Fruit fly (Drosophila melanogaster) Kc167 (cell line): ENCODE results near the gene LManI.

Experiments used
- Myc ChIP-seq: fragments of >200 bp; optimal IDR thresholded peaks from 2 replicates; lab custom pipeline; 2017; ENCODE audit warnings: missing external identifiers
- Sin3A ChIP-seq: fragments of >200 bp; optimal IDR thresholded peaks from 2 replicates; lab custom pipeline; 2018; ENCODE audit warnings: missing external identifiers
- h ChIP-seq: fragments of >200 bp; optimal IDR thresholded peaks from 3 replicates; lab custom pipeline; 2018; ENCODE audit warnings: missing external identifiers
- insv ChIP-seq: fragments of >200 bp; optimal IDR thresholded peaks from 3 replicates; lab custom pipeline; 2018; ENCODE audit warnings: missing external identifiers
- psq ChIP-seq: fragments of >200 bp; optimal IDR thresholded peaks from 2 replicates; lab custom pipeline; 2017; ENCODE audit warnings: missing external identifiers
- ttk ChIP-seq: sonication (Bioruptor generic); optimal IDR thresholded peaks from 2 replicates; lab custom pipeline; 2017; ENCODE audit warnings: missing external identifiers

The LManI gene

DNA sequence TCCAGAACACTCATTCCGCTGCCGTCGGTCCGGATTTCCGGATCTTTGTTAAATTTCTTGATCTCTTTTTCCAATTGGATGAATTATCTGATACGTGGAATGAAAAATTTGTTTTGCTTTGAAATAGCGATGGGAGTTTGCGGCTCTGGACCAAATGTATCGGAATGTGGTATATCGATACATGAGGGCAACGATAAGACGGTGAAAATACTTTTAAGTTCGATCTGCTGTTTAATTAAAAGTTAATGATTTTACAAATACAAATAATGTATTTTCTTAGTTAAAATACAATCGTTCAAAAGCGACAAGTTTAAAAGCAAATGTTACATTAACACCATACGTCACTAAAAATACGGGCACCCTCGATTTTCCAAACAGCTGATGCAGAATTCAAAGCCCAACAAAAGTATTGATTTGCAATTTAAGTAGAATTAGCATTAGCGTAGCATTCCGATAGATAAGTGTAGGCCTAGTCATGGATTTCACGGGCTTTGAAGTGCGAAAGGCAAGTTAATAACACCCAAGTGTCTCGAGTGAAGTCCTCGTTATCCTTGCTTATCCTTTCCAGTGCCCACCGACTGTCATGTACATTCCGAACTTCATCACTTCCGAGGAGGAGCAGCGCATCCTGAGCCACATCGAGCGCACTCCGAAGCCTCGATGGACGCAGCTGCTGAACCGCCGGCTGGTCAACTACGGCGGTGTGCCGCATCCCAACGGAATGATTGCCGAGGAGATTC lies 31.6 kb upstream of the LManI start, which contains the start of the genes Cog4 and CG6144:
TSS of gene Cog4 (minus strand) at position 139 of the 740 bp plus-strand sequence.
TSS of gene CG6144 (plus strand) at position 211 of the 740 bp plus-strand sequence.
- no peak for TF ChIP-seq ttk (lab: Kevin White, UChicago)
- TF ChIP-seq Sin3A (lab: Kevin White, UChicago): no peak
- no peak for TF ChIP-seq insv
- no peak for TF ChIP-seq psq (lab: Kevin White, UChicago)
- no peak for TF ChIP-seq Myc
- no peak for TF ChIP-seq h (lab: Kevin White, UChicago)

DNA sequence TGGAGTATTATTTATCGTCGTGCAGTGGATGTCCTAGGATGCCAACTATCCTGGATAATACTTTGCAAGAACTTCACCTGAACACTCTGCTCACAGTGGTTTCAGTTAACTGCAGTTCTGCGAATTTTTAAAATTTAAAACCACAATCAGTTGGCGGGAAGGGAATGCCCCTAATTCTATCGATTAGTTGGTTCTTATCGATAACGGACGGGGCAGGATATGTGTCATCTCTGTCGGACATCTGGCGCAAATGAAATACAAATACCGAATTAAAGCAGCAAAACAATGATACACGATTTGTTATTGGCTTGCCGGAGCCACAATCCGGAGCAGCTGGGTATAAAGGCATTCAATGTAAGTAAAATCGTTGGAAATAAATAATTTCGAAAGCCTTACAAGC lies 26.0 kb upstream of the LManI start, which contains the start of gene Grip75:
TSS of gene Grip75 (plus strand) at position 223 of the 400 bp plus-strand sequence.
- no peak for TF ChIP-seq Myc
- TF ChIP-seq psq (lab: Kevin White, UChicago): no peak
- no peak for TF ChIP-seq Sin3A (lab: Kevin White, UChicago)
- no peak for TF ChIP-seq h (lab: Kevin White, UChicago)
- TF ChIP-seq insv: no peak
- TF ChIP-seq ttk (lab: Kevin White, UChicago): no peak

DNA sequence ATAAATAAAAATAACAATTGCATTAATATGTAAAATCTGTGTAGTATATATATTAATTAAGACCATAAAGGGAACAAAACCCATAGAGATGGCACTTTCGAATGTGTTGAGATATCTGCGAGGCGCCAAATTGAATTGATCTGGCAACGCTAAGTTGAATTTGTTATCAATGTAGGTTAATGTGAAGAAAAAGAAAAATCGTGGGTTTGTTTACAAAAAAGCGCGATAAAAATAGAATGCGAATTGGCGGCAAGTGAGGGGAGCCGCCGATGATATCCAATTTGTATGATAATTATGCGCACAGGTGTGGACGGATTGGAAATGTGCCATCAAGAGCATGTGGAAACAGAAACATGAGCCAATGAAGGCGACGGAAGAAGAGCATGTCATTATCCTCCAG lies 22.8 kb upstream of the LManI start:
- TF ChIP-seq Sin3A (lab: Kevin White, UChicago) (no peak), h (lab: Kevin White, UChicago) (no peak), ttk (lab: Kevin White, UChicago) (no peak), insv (no peak), psq (lab: Kevin White, UChicago) (no peak), Myc (no peak)

DNA sequence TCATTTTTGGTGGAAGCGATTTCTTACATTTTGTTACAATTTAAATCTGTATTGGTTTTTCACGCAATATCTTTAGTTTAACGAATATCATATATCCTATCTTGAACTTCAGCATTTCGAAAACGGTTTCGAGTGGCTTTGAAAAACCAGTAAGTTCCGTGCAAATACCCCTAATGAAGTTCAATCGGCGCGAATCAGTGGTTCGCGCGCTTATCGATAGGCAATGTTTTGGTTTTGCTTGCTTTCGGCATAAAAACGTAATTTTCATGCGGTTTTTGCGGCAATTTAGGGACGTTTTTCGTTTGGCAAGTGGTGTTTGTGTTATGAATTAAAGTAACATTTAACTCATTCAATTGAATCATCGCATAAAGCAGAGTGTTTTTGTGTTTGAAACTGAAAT lies 19.8 kb upstream of the LManI start, which contains the start of gene RluA-2:
TSS of gene RluA-2 (plus strand) at position 195 of the 400 bp plus-strand sequence.
- TF ChIP-seq insv: no peak
- no peak for TF ChIP-seq psq (lab: Kevin White, UChicago)
- no peak for TF ChIP-seq Myc
- no peak for TF ChIP-seq ttk (lab: Kevin White, UChicago)
- TF ChIP-seq Sin3A (lab: Kevin White, UChicago): no peak
- TF ChIP-seq h (lab: Kevin White, UChicago): no peak

DNA sequence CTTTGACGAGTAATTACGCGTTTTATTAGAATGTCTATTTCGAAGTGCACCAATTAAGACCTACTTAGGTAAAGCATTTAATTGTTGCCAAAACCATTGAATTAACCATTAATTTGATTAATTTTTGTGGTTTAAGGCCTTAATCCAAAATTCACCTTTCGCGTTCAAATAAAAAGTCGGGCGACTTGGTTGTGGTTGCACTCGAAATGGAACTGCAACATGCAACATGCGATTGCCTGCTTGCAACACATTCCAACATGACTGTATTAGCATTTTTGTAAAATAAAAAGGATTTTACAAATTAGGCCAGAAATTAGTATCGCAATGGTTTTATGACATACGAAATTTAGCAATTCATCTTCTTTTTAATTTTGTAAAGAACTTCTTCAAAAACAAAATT lies 17.8 kb upstream of the LManI start:
- TF ChIP-seq h (lab: Kevin White, UChicago) (no peak), Sin3A (lab: Kevin White, UChicago) (no peak), insv (no peak), ttk (lab: Kevin White, UChicago) (no peak)

DNA sequence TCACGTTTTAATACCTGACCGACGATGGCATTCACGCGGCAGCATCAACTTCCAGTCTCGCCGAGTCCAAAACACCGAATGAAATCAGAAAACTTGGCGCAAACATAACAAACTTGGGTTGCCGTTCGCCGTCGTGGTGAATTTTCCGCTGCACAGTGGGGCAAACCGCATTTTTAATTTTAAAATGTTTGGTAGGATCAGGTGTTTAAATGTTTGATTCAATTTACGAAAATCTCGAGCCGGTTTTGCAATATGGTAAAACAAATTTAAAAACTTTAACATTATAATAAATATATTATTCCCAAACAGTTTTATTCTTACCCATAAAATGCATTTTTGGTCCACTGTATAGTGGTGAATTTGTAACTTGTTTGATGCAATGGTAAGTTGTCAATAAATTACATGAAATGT lies 17.2 kb upstream of the LManI start, which contains the start of gene RluA-1:
TSS of gene RluA-1 (minus strand) at position 82 of the 411 bp plus-strand sequence.
- no peak for TF ChIP-seq insv
- TF ChIP-seq Myc: no peak
- no peak for TF ChIP-seq ttk (lab: Kevin White, UChicago)
- no peak for TF ChIP-seq Sin3A (lab: Kevin White, UChicago)
- no peak for TF ChIP-seq h (lab: Kevin White, UChicago)
- TF ChIP-seq psq (lab: Kevin White, UChicago): no peak

DNA sequence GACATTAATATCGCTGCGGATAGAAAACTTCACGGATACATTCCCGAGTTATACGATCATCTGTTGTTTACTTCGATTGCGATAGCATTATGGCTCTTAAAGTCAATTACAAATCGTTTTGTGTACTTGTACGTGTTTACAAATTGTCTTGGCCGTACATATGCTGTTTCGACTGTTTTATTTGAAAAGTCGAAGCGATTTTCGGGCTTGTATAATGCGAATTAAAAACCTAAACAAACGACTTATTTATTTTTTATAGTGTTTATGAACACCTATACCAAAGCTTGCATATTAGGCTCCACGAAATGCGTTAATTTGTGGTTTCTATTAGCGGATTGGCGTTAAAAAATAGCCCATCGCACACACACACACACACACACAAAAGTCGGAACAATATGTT lies 15.2 kb upstream of the LManI start:
- no peak for TF ChIP-seq Myc
- no peak for TF ChIP-seq ttk (lab: Kevin White, UChicago)
- TF ChIP-seq h (lab: Kevin White, UChicago): no peak
- TF ChIP-seq Sin3A (lab: Kevin White, UChicago): no peak
- no peak for TF ChIP-seq insv
- no peak for TF ChIP-seq psq (lab: Kevin White, UChicago)

DNA sequence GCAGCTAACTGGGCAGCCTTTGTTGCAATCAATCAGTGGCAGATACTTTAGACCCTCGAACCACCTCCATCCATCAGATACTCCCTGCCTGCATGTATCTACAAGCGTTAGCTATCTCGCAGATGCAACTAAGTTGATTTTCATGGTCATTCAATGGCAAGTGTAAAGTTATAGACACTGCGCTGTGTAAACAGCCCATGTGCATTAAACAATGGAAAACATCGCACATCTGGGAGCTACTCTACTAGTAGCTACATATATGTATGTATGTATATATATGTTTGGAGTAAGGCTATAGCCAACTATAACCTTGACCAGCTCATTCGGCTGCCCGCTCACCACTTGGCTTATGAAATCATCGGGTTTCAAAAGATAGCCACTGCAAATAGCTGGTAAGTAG lies 13.2 kb upstream of the LManI start:
- TF ChIP-seq Sin3A (lab: Kevin White, UChicago) (no peak), Myc (no peak), h (lab: Kevin White, UChicago) (no peak), ttk (lab: Kevin White, UChicago) (no peak), insv (no peak), psq (lab: Kevin White, UChicago) (no peak)

DNA sequence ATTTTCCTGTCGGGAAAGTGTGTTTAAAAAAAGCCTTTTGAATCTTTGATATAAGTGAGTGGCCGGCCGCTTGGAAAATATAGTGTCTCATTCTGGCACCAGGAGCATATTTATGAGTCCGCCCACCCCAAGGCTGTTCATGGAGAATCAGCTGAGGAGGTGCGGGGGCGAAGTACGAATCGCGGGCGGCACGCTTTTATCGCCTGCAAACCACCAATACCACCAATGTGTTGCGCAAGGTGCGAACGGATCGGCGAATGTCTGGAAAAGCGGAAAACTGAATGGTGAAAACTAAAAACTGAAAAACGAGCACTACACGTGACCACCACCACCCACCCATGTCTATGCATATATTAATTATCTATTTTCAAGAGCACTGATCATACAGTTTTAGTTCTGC lies 11.9 kb upstream of the LManI start:
- TF ChIP-seq insv (no peak), Myc (no peak), Sin3A (lab: Kevin White, UChicago) (no peak), h (lab: Kevin White, UChicago) (no peak), psq (lab: Kevin White, UChicago) (no peak), ttk (lab: Kevin White, UChicago) (no peak)

DNA sequence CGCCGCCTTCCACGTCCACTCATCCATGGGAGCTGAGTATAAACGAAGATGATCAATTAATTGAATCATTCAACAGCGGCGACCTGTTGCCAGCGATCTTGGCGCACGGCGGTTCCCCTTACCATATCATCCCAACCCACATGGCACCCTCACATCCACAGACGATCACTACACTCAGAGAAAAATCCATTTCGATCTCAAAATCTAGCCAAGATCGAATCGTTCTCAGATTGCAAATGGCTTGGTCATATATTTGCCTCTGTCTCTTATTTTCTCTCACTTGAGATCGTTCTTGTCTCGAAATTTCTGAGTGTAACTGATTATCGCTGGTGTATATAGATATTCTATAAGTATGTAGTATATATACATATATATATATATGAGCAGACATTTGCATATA lies 11.3 kb upstream of the LManI start:
- TF ChIP-seq ttk (lab: Kevin White, UChicago) (no peak), Myc (no peak)

DNA sequence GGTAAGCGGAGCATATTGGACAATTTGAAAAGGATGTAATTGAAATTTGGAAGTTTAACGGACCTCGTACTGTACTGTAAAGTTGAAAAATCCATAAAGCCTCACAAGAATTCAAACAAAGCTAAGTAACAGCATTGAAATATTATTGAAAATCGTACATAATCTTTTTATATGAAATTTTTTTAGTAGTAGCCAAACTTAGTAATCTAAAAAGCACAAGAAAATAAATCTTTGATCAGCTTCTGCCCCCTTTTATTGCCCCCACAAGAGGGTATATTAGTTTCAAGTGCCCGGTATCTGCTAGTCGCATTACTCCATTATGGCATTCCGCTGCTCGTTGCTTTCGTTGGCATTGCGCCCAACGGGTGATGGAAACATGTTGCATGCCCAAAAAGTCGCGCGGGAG lies 9.8 kb upstream of the LManI start:
- TF ChIP-seq insv (no peak), psq (lab: Kevin White, UChicago) (no peak), ttk (lab: Kevin White, UChicago) (no peak), Sin3A (lab: Kevin White, UChicago) (no peak), h (lab: Kevin White, UChicago) (no peak), Myc (no peak)

DNA sequence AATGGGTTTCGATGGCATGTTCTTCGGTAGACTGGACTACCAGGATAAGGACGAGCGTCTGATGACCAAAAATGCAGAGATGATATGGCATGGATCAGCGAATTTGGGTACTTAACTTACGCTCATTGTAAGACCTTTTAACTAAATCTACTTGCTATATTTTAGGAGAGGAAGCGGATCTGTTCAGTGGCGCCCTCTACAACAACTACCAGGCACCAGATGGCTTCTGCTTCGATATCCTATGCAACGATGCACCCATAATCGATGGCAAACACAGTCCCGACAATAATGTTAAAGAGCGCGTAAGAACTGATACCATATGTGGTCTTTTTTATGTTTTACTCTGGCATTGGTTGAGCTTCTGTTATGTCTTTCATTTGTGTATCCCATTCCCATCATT lies 1.9 kb upstream of the LManI start:
- TF ChIP-seq insv (no peak), Myc (no peak), h (lab: Kevin White, UChicago) (no peak), psq (lab: Kevin White, UChicago) (no peak), ttk (lab: Kevin White, UChicago) (no peak), Sin3A (lab: Kevin White, UChicago) (no peak)
